Worm (Caenorhabditis elegans): ENCODE measurements around the gene cyn-4.

DNA sequence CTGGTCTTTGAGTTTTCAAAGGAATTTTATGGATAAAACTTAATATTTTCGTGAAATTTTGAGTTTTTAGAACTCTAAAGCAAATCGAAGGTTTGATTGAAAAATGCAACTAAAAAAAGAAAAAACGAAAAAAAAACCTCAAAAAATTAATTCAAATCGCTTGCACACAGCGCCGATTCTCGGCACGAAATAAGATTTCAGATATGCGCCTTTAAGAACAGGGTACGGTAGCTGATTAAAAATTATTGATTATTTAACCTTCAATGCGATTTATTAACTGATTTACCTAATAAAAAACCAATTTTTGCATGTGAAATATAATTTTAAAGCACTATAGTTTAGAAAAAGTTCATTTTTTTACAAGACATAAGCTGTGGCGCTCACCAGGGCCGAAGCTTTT, 19.5 kb downstream of the cyn-4 start:
- no peak for TF ChIP-seq cog-1 (tag; optimal IDR thresholded peaks at IDR 0.05)
- no peak for TF ChIP-seq tab-1 (GFP tag; IDR thresholded peaks at IDR 0.05)
- TF ChIP-seq klf-2 (GFP tag; conservative IDR thresholded peaks at IDR 0.05) = no peak
- no peak for TF ChIP-seq med-1 (GFP tag; optimal IDR thresholded peaks at IDR 0.05; ENCODE audit: insufficient read depth)
